Worm (Caenorhabditis elegans) whole organism, L4 larva: ENCODE results near the gene tre-5.

Source experiments
- F44E2.7 ChIP-seq: fragments of 200-800 bp; sonication (Bioruptor generic); IDR thresholded peaks from 2 replicates; pipeline ENCODE4 v2.1.2; 2022; ENCODE audit warnings: missing genetic modification characterization, missing compliant biosample characterization
- T20F7.1 ChIP-seq: fragments of 200-800 bp; sonication (Bioruptor generic); optimal IDR thresholded peaks from 2 replicates; lab custom pipeline; 2018; ENCODE audit warnings: mild to moderate bottlenecking, missing genetic modification characterization, missing compliant biosample characterization
- Y48G9A.11 ChIP-seq: fragments of 200-800 bp; sonication (Bioruptor generic); IDR thresholded peaks from 2 replicates; pipeline ENCODE4 v1.3.6; 2022; ENCODE audit warnings: missing genetic modification reagents, missing genetic modification characterization, missing compliant biosample characterization
- ZK337.2 ChIP-seq: fragments of 200-800 bp; sonication (Bioruptor generic); IDR thresholded peaks from 2 replicates; pipeline ENCODE4 v1.3.6; 2022; ENCODE audit warnings: missing genetic modification reagents, missing genetic modification characterization, missing compliant biosample characterization
- ama-1 ChIP-seq: fragments of 150-350 bp; optimal IDR thresholded peaks from 2 replicates; lab custom pipeline; 2014; ENCODE audit warnings: inconsistent platforms, mixed read lengths
- arid-1 ChIP-seq: fragments of 200-800 bp; sonication (Bioruptor generic); conservative IDR thresholded peaks from 2 replicates; pipeline ENCODE4 v1.3.6; 2022; ENCODE audit warnings: missing genetic modification reagents, missing genetic modification characterization, missing compliant biosample characterization
- ceh-20 ChIP-seq: fragments of 200-800 bp; sonication (Bioruptor generic); IDR thresholded peaks from 2 replicates; pipeline ENCODE4 v1.3.6; 2022; ENCODE audit warnings: missing genetic modification reagents, missing genetic modification characterization, missing compliant biosample characterization
- ceh-28 ChIP-seq: fragments of 150-350 bp; optimal IDR thresholded peaks from 2 replicates; lab custom pipeline; 2014; ENCODE audit warnings: missing biosample characterization, missing genetic modification reagents, missing genetic modification characterization
- ceh-82 ChIP-seq: sonication (generic microtip); optimal IDR thresholded peaks from 2 replicates; lab custom pipeline; 2017; ENCODE audit warnings: missing biosample characterization, missing genetic modification characterization
- daf-12 ChIP-seq: fragments of 150-350 bp; optimal IDR thresholded peaks from 2 replicates; lab custom pipeline; 2014; ENCODE audit warnings: missing biosample characterization, missing genetic modification reagents, missing genetic modification characterization
- daf-16 ChIP-seq, 3 experiments: sonication (generic microtip); optimal IDR thresholded peaks; 2 replicates each; lab custom pipeline; 2016 to 2017; ENCODE audit warnings: missing genetic modification characterization in 3 of 3, missing genetic modification reagents in 3 of 3, mild to moderate bottlenecking in 2 of 3, missing compliant biosample characterization in 2 of 3, missing biosample characterization in 1 of 3, moderate library complexity in 1 of 3
- dmd-8 ChIP-seq: fragments of 200-800 bp; sonication (Bioruptor generic); IDR thresholded peaks from 2 replicates; pipeline ENCODE4 v1.3.6; 2022; ENCODE audit warnings: missing genetic modification characterization, missing compliant biosample characterization
- dmd-9 ChIP-seq: fragments of 200-800 bp; sonication (Bioruptor generic); IDR thresholded peaks from 2 replicates; pipeline ENCODE4 v1.3.6; 2022; ENCODE audit warnings: missing genetic modification reagents, missing genetic modification characterization, missing compliant biosample characterization
- duxl-1 ChIP-seq: sonication (generic microtip); optimal IDR thresholded peaks from 2 replicates; lab custom pipeline; 2016; ENCODE audit warnings: mild to moderate bottlenecking, missing genetic modification characterization, moderate library complexity, missing compliant biosample characterization; ENCODE audit not compliant: poor library complexity
- dve-1 ChIP-seq: sonication (generic microtip); optimal IDR thresholded peaks from 2 replicates; lab custom pipeline; 2017; ENCODE audit warnings: antibody characterized with exemption, mild to moderate bottlenecking, missing genetic modification characterization, missing compliant biosample characterization; ENCODE audit not compliant: insufficient read depth
- fkh-10 ChIP-seq: fragments of 150-350 bp; optimal IDR thresholded peaks from 2 replicates; lab custom pipeline; 2014; ENCODE audit warnings: missing biosample characterization, missing genetic modification reagents, missing genetic modification characterization
- fos-1 ChIP-seq: fragments of 150-350 bp; optimal IDR thresholded peaks from 2 replicates; lab custom pipeline; 2014; ENCODE audit warnings: missing biosample characterization, missing genetic modification characterization
- gei-8 ChIP-seq: fragments of 200-800 bp; sonication (Bioruptor generic); optimal IDR thresholded peaks from 2 replicates; lab custom pipeline; 2018; ENCODE audit warnings: mild to moderate bottlenecking, missing genetic modification characterization, missing compliant biosample characterization
- hif-1 ChIP-seq, 2 experiments: sonication (generic microtip); optimal IDR thresholded peaks; 2 replicates each; lab custom pipeline; 2016 to 2017; ENCODE audit warnings: missing compliant biosample characterization in 2 of 2, missing genetic modification characterization in 2 of 2, missing genetic modification reagents in 2 of 2, missing genotype in 2 of 2, mild to moderate bottlenecking in 1 of 2
- hlh-30 ChIP-seq: sonication (generic microtip); optimal IDR thresholded peaks from 2 replicates; lab custom pipeline; 2017; ENCODE audit warnings: antibody characterized with exemption, mild to moderate bottlenecking, missing genetic modification characterization, missing compliant biosample characterization; ENCODE audit not compliant: insufficient read depth
- hmg-1.1 ChIP-seq: fragments of 200-800 bp; sonication (Bioruptor generic); IDR thresholded peaks from 2 replicates; pipeline ENCODE4 v1.3.6; 2022; ENCODE audit warnings: missing genetic modification reagents, missing genetic modification characterization, missing compliant biosample characterization
- jun-1 ChIP-seq: fragments of 150-350 bp; optimal IDR thresholded peaks from 2 replicates; lab custom pipeline; 2014; ENCODE audit warnings: missing biosample characterization, missing genetic modification reagents, missing genetic modification characterization
- lin-13 ChIP-seq: fragments of 150-350 bp; optimal IDR thresholded peaks from 2 replicates; lab custom pipeline; 2014; ENCODE audit warnings: missing biosample characterization, missing genetic modification reagents, missing genetic modification characterization
- lin-29 ChIP-seq: fragments of 200-800 bp; sonication (Bioruptor generic); IDR thresholded peaks from 2 replicates; pipeline ENCODE4 v1.3.6; 2022; ENCODE audit warnings: missing genetic modification reagents, missing genetic modification characterization, missing compliant biosample characterization
- lin-38 ChIP-seq: fragments of 200-800 bp; sonication (Bioruptor generic); IDR thresholded peaks from 2 replicates; pipeline ENCODE4 v1.3.6; 2022; ENCODE audit warnings: missing genetic modification reagents, missing genetic modification characterization, missing compliant biosample characterization
- lir-3 ChIP-seq: sonication (generic microtip); optimal IDR thresholded peaks from 2 replicates; lab custom pipeline; 2016; ENCODE audit warnings: mild to moderate bottlenecking, missing genetic modification characterization, missing compliant biosample characterization
- lsy-2 ChIP-seq, 2 experiments: fragments of 150-350 bp in 1 of 2; sonication (generic microtip) in 1 of 2; optimal IDR thresholded peaks; 2 replicates each; lab custom pipeline; 2014 to 2017; ENCODE audit warnings: missing biosample characterization in 2 of 2, missing genetic modification characterization in 2 of 2
- madf-5 ChIP-seq, 2 experiments: fragments of 200-800 bp; sonication (Bioruptor generic); IDR thresholded peaks; 2 replicates each; pipeline ENCODE4 v1.3.6; 2022; ENCODE audit warnings: missing compliant biosample characterization in 2 of 2, missing genetic modification characterization in 2 of 2
- madf-9 ChIP-seq: fragments of 200-800 bp; sonication (Bioruptor generic); conservative IDR thresholded peaks from 2 replicates; pipeline ENCODE4 v1.3.6; 2022; ENCODE audit warnings: missing genetic modification reagents, missing genetic modification characterization, missing compliant biosample characterization
- mdl-1 ChIP-seq, 2 experiments: fragments of 150-350 bp in 1 of 2; sonication (generic microtip) in 1 of 2; optimal IDR thresholded peaks; 2 replicates each; lab custom pipeline; 2014 to 2017; ENCODE audit warnings: missing biosample characterization in 2 of 2, missing genetic modification characterization in 2 of 2
- mep-1 ChIP-seq: fragments of 150-350 bp; sonication (generic microtip); optimal IDR thresholded peaks from 3 replicates; lab custom pipeline; 2014; ENCODE audit warnings: missing biosample characterization, missing genetic modification characterization
- mes-2 ChIP-seq: sonication (generic microtip); optimal IDR thresholded peaks from 2 replicates; lab custom pipeline; 2016; ENCODE audit warnings: missing genotype, mild to moderate bottlenecking, missing genetic modification characterization, missing compliant biosample characterization; ENCODE audit not compliant: poor library complexity, severe bottlenecking
- mxl-3 ChIP-seq: fragments of 200-800 bp; sonication (Bioruptor generic); optimal IDR thresholded peaks from 2 replicates; lab custom pipeline; 2018; ENCODE audit warnings: mild to moderate bottlenecking, missing genetic modification characterization, missing compliant biosample characterization
- nhr-102 ChIP-seq: sonication (generic microtip); optimal IDR thresholded peaks from 2 replicates; lab custom pipeline; 2016; ENCODE audit warnings: mild to moderate bottlenecking, missing genetic modification characterization, moderate library complexity, missing compliant biosample characterization
- nhr-11 ChIP-seq: fragments of 150-350 bp; optimal IDR thresholded peaks from 2 replicates; lab custom pipeline; 2014; ENCODE audit warnings: missing biosample characterization, missing genetic modification characterization
- nhr-111 ChIP-seq: fragments of 200-800 bp; sonication (Bioruptor generic); optimal IDR thresholded peaks from 2 replicates; lab custom pipeline; 2018; ENCODE audit warnings: mild to moderate bottlenecking, missing genetic modification characterization, missing compliant biosample characterization
- nhr-28 ChIP-seq: fragments of 150-350 bp; optimal IDR thresholded peaks from 2 replicates; lab custom pipeline; 2014; ENCODE audit warnings: missing biosample characterization, missing genetic modification characterization
- nhr-42 ChIP-seq: fragments of 200-800 bp; sonication (Bioruptor generic); IDR thresholded peaks from 2 replicates; pipeline ENCODE4 v1.3.6; 2022; ENCODE audit warnings: missing genetic modification characterization, missing compliant biosample characterization
- rbr-2 ChIP-seq: sonication (generic microtip); optimal IDR thresholded peaks from 2 replicates; lab custom pipeline; 2016; ENCODE audit warnings: missing genotype, missing genetic modification characterization, missing compliant biosample characterization
- sdz-12 ChIP-seq: fragments of 200-800 bp; sonication (Bioruptor generic); optimal IDR thresholded peaks from 2 replicates; lab custom pipeline; 2018; ENCODE audit warnings: mild to moderate bottlenecking, missing genetic modification characterization, missing compliant biosample characterization
- snpc-1.2 ChIP-seq: fragments of 200-800 bp; sonication (Bioruptor generic); IDR thresholded peaks from 2 replicates; pipeline ENCODE4 v1.3.6; 2022; ENCODE audit warnings: missing genetic modification reagents, missing genetic modification characterization, missing compliant biosample characterization
- unc-39 ChIP-seq: sonication (generic microtip); optimal IDR thresholded peaks from 2 replicates; lab custom pipeline; 2017; ENCODE audit warnings: missing biosample characterization, missing genetic modification characterization
- ztf-11 ChIP-seq: fragments of 150-350 bp; optimal IDR thresholded peaks from 2 replicates; lab custom pipeline; 2014; ENCODE audit warnings: missing biosample characterization, missing genetic modification characterization
- ztf-7 ChIP-seq: fragments of 150-350 bp; optimal IDR thresholded peaks from 2 replicates; lab custom pipeline; 2014; ENCODE audit warnings: missing biosample characterization, missing genetic modification characterization

Gene tre-5

DNA sequence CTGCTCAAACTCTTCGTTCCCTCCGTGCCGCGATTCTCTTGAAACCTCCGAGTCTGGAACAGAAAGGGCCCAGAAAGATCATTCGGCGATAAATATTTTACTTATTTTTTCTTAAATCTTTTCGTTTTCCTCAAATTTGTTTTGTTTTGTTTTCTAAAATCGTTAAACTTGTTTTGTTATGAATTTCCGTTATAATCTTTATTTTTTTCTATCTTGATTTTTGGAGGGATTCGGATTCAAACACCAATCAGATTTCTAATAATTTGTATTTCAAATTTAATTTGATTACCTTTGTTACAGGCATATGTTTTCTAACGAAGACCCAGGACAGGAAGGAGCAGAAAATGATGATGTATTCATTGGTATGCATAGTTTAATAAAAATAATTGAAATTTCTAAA is 7.8 kb downstream of the tre-5 start, which contains the start of gene C23H3.5:
TSS of gene C23H3.5 (plus strand) at position 301 of the 400 bp plus-strand sequence.
- no peak for TF ChIP-seq unc-39
- TF ChIP-seq nhr-102, result no peak
- TF ChIP-seq madf-9 (GFP tag; lab: Robert Waterston, UW), result no peak
- no peak for TF ChIP-seq fos-1 (tag; lab: Kevin White, UChicago)
- no peak for TF ChIP-seq F44E2.7 (GFP tag; lab: Robert Waterston, UW)
- no peak for TF ChIP-seq lir-3 (tag; lab: Kevin White, UChicago)
- TF ChIP-seq Y48G9A.11, result no peak
- TF ChIP-seq nhr-11 (tag; lab: Kevin White, UChicago), result no peak
- no peak for TF ChIP-seq ceh-82 (tag; lab: Kevin White, UChicago)
- TF ChIP-seq fkh-10 (GFP tag; lab: Kevin White, UChicago), result no peak
- TF ChIP-seq madf-5 (GFP tag; IDR thresholded peaks at IDR 0.05; lab: Robert Waterston, UW), result no peak
- TF ChIP-seq daf-12 (tag; lab: Kevin White, UChicago), result no peak
- no peak for TF ChIP-seq dmd-8

ce11 chrII:46116-46515 is 9.0 kb downstream of the tre-5 start, which contains the start of gene rpt-4:
Gene rpt-4 (minus strand): TSS chrII:46216.
- TF ChIP-seq nhr-102, result no peak
- no peak for TF ChIP-seq jun-1 (tag; lab: Kevin White, UChicago)
- no peak for TF ChIP-seq lir-3 (tag; lab: Kevin White, UChicago)
- no peak for TF ChIP-seq snpc-1.2 (GFP tag; lab: Robert Waterston, UW)
- no peak for TF ChIP-seq nhr-11 (tag; lab: Kevin White, UChicago)
- no peak for TF ChIP-seq lsy-2 (tag; optimal IDR thresholded peaks at IDR 0.05; lab: Kevin White, UChicago)
- TF ChIP-seq ztf-11 (tag; lab: Kevin White, UChicago), result no peak

- peak; percentile 4 for TF ChIP-seq ama-1
- TF ChIP-seq gei-8 (GFP tag; lab: Kevin White, UChicago), result no peak
- TF ChIP-seq dmd-9 (GFP tag; lab: Robert Waterston, UW), result no peak
Observed at ce11 chrII:44740-45139, 10.4 kb downstream of the tre-5 start, which contains the start of gene rpoa-49. Gene rpoa-49 (plus strand): TSS chrII:45040.

DNA sequence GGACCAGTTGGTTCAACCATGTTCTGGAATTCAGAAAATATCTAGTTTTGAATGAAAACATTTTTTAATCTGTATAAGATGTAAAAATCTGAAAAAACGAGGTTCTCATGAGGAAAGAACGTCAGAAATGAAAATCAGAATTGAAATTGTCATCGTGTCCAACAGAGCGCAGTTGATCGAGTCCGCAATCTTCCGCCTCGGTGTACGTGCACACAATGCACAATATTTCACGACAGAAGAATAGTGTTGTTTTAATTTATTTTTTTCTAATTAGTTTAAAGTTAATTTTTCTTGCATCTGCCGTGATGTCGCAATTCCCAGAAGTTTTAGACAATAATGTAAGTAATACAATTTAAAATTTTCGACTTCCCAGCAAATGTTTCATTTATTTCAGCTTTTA is 11.5 kb downstream of the tre-5 start, which contains the start of gene nfyc-1:
TSS of gene nfyc-1 (plus strand) at position 268 of the 400 bp plus-strand sequence.
- no peak for TF ChIP-seq mdl-1 (tag; optimal IDR thresholded peaks at IDR 0.05; lab: Kevin White, UChicago)
- peak; percentile 51 for TF ChIP-seq nhr-28
- peak in 1 of 2 experiments; percentile 83 for TF ChIP-seq lsy-2 (tag; optimal IDR thresholded peaks at IDR 0.05; lab: Kevin White, UChicago)
- peak; percentile 89 for TF ChIP-seq lin-38 (GFP tag; lab: Robert Waterston, UW)
- peak; percentile 34 for TF ChIP-seq hlh-30 (tag; lab: Kevin White, UChicago)
- peak; percentile 7 for TF ChIP-seq rbr-2
- TF ChIP-seq dve-1 (tag; lab: Kevin White, UChicago), result peak; percentile 60
- TF ChIP-seq unc-39, result no peak
- TF ChIP-seq ztf-7 (tag; lab: Kevin White, UChicago), result peak; percentile 0
- peak; percentile 22 for TF ChIP-seq ama-1
- TF ChIP-seq ZK337.2 (GFP tag; lab: Robert Waterston, UW), result no peak
- TF ChIP-seq hmg-1.1 (GFP tag; lab: Robert Waterston, UW), result peak; percentile 52; the same call in 1 of the 2 replicates
- peak; percentile 47 for TF ChIP-seq mep-1
- peak; percentile 20 for TF ChIP-seq fkh-10 (GFP tag; lab: Kevin White, UChicago)
- TF ChIP-seq lin-13 (GFP tag; lab: Kevin White, UChicago), result peak; percentile 63
- peak in 1 of 2 experiments; percentile 5 for TF ChIP-seq hif-1 (tag; optimal IDR thresholded peaks at IDR 0.05; lab: Kevin White, UChicago)
- TF ChIP-seq lin-29 (GFP tag; lab: Robert Waterston, UW), result no peak
- 0 out of 2 replicates have a peak, but pooled peaks have one; percentile 34 for TF ChIP-seq arid-1 (GFP tag; lab: Robert Waterston, UW)
- TF ChIP-seq sdz-12 (GFP tag; lab: Kevin White, UChicago), result no peak
- TF ChIP-seq mxl-3 (GFP tag; lab: Kevin White, UChicago), result no peak
- TF ChIP-seq nhr-42 (GFP tag; lab: Robert Waterston, UW), result no peak
- peak; percentile 63 for TF ChIP-seq T20F7.1 (GFP tag; lab: Kevin White, UChicago)
- TF ChIP-seq ceh-20, result no peak
- TF ChIP-seq mes-2 (tag; lab: Kevin White, UChicago), result peak; percentile 84
- TF ChIP-seq ceh-28 (tag; lab: Kevin White, UChicago), result no peak
- TF ChIP-seq nhr-111 (GFP tag; lab: Kevin White, UChicago), result no peak
- TF ChIP-seq daf-16 (GFP tag; optimal IDR thresholded peaks at IDR 0.05; lab: Kevin White, UChicago), result no peak
- TF ChIP-seq daf-16 (tag; optimal IDR thresholded peaks at IDR 0.05; lab: Kevin White, UChicago), result peak; percentile 35
- TF ChIP-seq lir-3 (tag; lab: Kevin White, UChicago), result no peak
- peak; percentile 7 for TF ChIP-seq duxl-1
